Worm (Caenorhabditis elegans): ENCODE measurements around the gene nhr-134.

DNA sequence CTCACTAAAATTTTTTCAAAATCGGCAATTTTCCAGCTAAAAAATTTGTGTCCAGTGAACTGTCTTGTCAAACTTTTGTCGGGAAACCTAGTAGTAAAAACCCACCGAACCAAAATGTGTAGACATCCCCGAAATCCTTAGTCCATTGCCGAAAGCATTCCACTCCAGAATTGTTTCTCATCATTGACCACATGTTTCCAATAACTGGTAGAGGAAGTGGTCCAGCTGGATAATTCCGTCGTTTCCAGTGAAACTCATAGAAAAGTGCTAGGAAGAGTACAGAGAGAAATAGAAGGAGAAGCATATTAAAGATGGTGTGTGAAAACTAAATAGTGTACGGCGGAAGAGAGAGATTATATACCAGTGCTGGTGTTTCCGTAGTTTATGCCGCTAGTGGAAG is 26.9 kb upstream of the nhr-134 start, which contains the start of gene cyp-33C12:
- no peak for TF ChIP-seq aly-2 (tag; optimal IDR thresholded peaks at IDR 0.05)
- TF ChIP-seq nhr-237 (tag; optimal IDR thresholded peaks at IDR 0.05): no peak
- no peak for TF ChIP-seq ztf-4 (tag; optimal IDR thresholded peaks at IDR 0.05)
- TF ChIP-seq blmp-1 (tag; optimal IDR thresholded peaks at IDR 0.05): no peak
- no peak for TF ChIP-seq ama-1 (optimal IDR thresholded peaks at IDR 0.05)
- no peak for TF ChIP-seq nhr-90 (tag; optimal IDR thresholded peaks at IDR 0.05; ENCODE audit: poor library complexity)
- no peak for TF ChIP-seq elt-3 (tag; optimal IDR thresholded peaks at IDR 0.05)
- no peak for TF ChIP-seq isw-1 (GFP tag; IDR thresholded peaks at IDR 0.05)
- no peak for TF ChIP-seq ceh-82 (tag; optimal IDR thresholded peaks at IDR 0.05)
- TF ChIP-seq skn-1 (tag; optimal IDR thresholded peaks at IDR 0.05): no peak
- no peak for TF ChIP-seq efl-3 (GFP tag; optimal IDR thresholded peaks at IDR 0.05)
- no peak for TF ChIP-seq lin-15B (tag; optimal IDR thresholded peaks at IDR 0.05)
